Fruit fly (Drosophila melanogaster) whole organism, embryonic: Measurements from ENCODE around the gene CG31176.

Source experiments
- Atf3 ChIP-seq: fragments of 200-800 bp; sonication (Bioruptor generic); optimal IDR thresholded peaks from 3 replicates; lab custom pipeline; 2016; ENCODE audit warnings: missing biosample characterization, missing genetic modification characterization
- B-H1 ChIP-seq: fragments of 200-800 bp; sonication (Bioruptor generic); IDR thresholded peaks from 3 replicates; pipeline ENCODE4 v1.3.6; 2022; ENCODE audit warnings: missing biosample characterization, missing genetic modification characterization
- CG10209 ChIP-seq: fragments of 200-800 bp; sonication (Bioruptor generic); optimal IDR thresholded peaks from 3 replicates; lab custom pipeline; 2017; ENCODE audit warnings: missing biosample characterization, mild to moderate bottlenecking, missing genetic modification characterization, missing genetic modification reagents
- CG11456 ChIP-seq: fragments of 200-800 bp; sonication (Bioruptor generic); IDR thresholded peaks from 3 replicates; pipeline ENCODE4 v1.3.6; 2022; ENCODE audit warnings: missing biosample characterization, missing genetic modification characterization
- CG14050 ChIP-seq: fragments of 200-800 bp; sonication (Bioruptor generic); IDR thresholded peaks from 3 replicates; pipeline ENCODE4 v1.3.6; 2022; ENCODE audit warnings: missing biosample characterization, missing genetic modification characterization
- CG15696 ChIP-seq: fragments of 200-800 bp; sonication (Bioruptor generic); optimal IDR thresholded peaks from 2 replicates; lab custom pipeline; 2019; ENCODE audit warnings: missing biosample characterization, mild to moderate bottlenecking, missing genetic modification characterization, moderate library complexity
- CG17328 ChIP-seq: fragments of 200-800 bp; sonication (Bioruptor generic); IDR thresholded peaks from 2 replicates; pipeline ENCODE4 v1.3.6; 2022; ENCODE audit warnings: missing biosample characterization, missing genetic modification characterization
- CG1792 ChIP-seq: fragments of 200-800 bp; sonication (Bioruptor generic); optimal IDR thresholded peaks from 2 replicates; lab custom pipeline; 2016; ENCODE audit warnings: missing biosample characterization, missing genetic modification characterization
- CG1832 ChIP-seq: fragments of 200-800 bp; sonication (Bioruptor generic); optimal IDR thresholded peaks from 2 replicates; lab custom pipeline; 2017; ENCODE audit warnings: missing biosample characterization, mild to moderate bottlenecking, missing genetic modification characterization, inconsistent platforms
- CG2202 ChIP-seq: fragments of 200-800 bp; sonication (Bioruptor generic); optimal IDR thresholded peaks from 2 replicates; lab custom pipeline; 2018; ENCODE audit warnings: missing biosample characterization, mild to moderate bottlenecking, missing genetic modification characterization
- CG30403 ChIP-seq: fragments of 200-800 bp; sonication (Bioruptor generic); optimal IDR thresholded peaks from 3 replicates; lab custom pipeline; 2016; ENCODE audit warnings: missing biosample characterization, missing genetic modification characterization
- CG4328 ChIP-seq: fragments of 200-800 bp; sonication (Bioruptor generic); optimal IDR thresholded peaks from 3 replicates; lab custom pipeline; 2017; ENCODE audit warnings: missing biosample characterization, missing genetic modification reagents, missing genetic modification characterization
- CG6272 ChIP-seq: fragments of 200-800 bp; sonication (Bioruptor generic); IDR thresholded peaks from 2 replicates; pipeline ENCODE4 v1.3.6; 2022; ENCODE audit warnings: missing biosample characterization, missing genetic modification characterization
- CG7839 ChIP-seq: fragments of 200-800 bp; sonication (Bioruptor generic); optimal IDR thresholded peaks from 3 replicates; lab custom pipeline; 2018; ENCODE audit warnings: missing biosample characterization, mild to moderate bottlenecking, missing genetic modification characterization, moderate library complexity
- CG8478 ChIP-seq: fragments of >200 bp; optimal IDR thresholded peaks from 2 replicates; lab custom pipeline; 2018
- CG9215 ChIP-seq: fragments of 200-800 bp; sonication (Bioruptor generic); IDR thresholded peaks from 2 replicates; pipeline ENCODE4 v1.3.6; 2022; ENCODE audit warnings: missing biosample characterization, missing genetic modification characterization
- CG9797 ChIP-seq: fragments of 200-800 bp; sonication (Bioruptor generic); optimal IDR thresholded peaks from 3 replicates; lab custom pipeline; 2018; ENCODE audit warnings: missing biosample characterization, mild to moderate bottlenecking, missing genetic modification characterization
- Deaf1 ChIP-seq: fragments of 200-800 bp; optimal IDR thresholded peaks from 3 replicates; lab custom pipeline; 2019; ENCODE audit warnings: missing biosample characterization, mild to moderate bottlenecking, missing genetic modification characterization, moderate library complexity
- Dll ChIP-seq: fragments of 200-800 bp; sonication (Bioruptor generic); IDR thresholded peaks from 4 replicates; pipeline ENCODE4 v1.3.6; 2022; ENCODE audit warnings: missing biosample characterization, missing genetic modification characterization; ENCODE audit not compliant: partially characterized antibody
- GATAe ChIP-seq: fragments of 200-800 bp; sonication (Bioruptor generic); conservative IDR thresholded peaks from 2 replicates; pipeline ENCODE4 v1.3.6; 2022; ENCODE audit warnings: missing biosample characterization, missing genetic modification characterization
- Gug ChIP-seq: fragments of 200-800 bp; sonication (Bioruptor generic); IDR thresholded peaks from 4 replicates; pipeline ENCODE4 v1.3.6; 2022; ENCODE audit warnings: missing biosample characterization, missing genetic modification characterization
- HLH54F ChIP-seq: fragments of 200-800 bp; sonication (Bioruptor generic); optimal IDR thresholded peaks from 3 replicates; lab custom pipeline; 2016; ENCODE audit warnings: missing biosample characterization, missing genetic modification characterization
- Hr3 ChIP-seq: fragments of 200-800 bp; sonication (Bioruptor generic); optimal IDR thresholded peaks from 3 replicates; lab custom pipeline; 2016; ENCODE audit warnings: missing biosample characterization, missing genetic modification characterization
- Jarid2 ChIP-seq: fragments of 200-800 bp; sonication (Bioruptor generic); optimal IDR thresholded peaks from 3 replicates; lab custom pipeline; 2017; ENCODE audit warnings: mild to moderate bottlenecking, missing biosample characterization, missing genetic modification reagents, missing genetic modification characterization
- Lim3 ChIP-seq: fragments of 200-800 bp; sonication (Bioruptor generic); IDR thresholded peaks from 2 replicates; pipeline ENCODE4 v1.3.6; 2022; ENCODE audit warnings: missing biosample characterization, missing genetic modification characterization
- Mad ChIP-seq: fragments of 200-800 bp; sonication (Bioruptor generic); optimal IDR thresholded peaks from 2 replicates; lab custom pipeline; 2016; ENCODE audit warnings: missing biosample characterization, missing genetic modification characterization
- NK7.1 ChIP-seq: fragments of 200-800 bp; sonication (Bioruptor generic); optimal IDR thresholded peaks from 3 replicates; lab custom pipeline; 2016; ENCODE audit warnings: missing biosample characterization, missing genetic modification characterization
- PHDP ChIP-seq: fragments of 200-800 bp; sonication (Bioruptor generic); optimal IDR thresholded peaks from 3 replicates; lab custom pipeline; 2018; ENCODE audit warnings: missing biosample characterization, mild to moderate bottlenecking, missing genetic modification characterization, moderate library complexity
- Side ChIP-seq: fragments of 200-800 bp; sonication (Bioruptor generic); optimal IDR thresholded peaks from 2 replicates; lab custom pipeline; 2016; ENCODE audit warnings: missing biosample characterization, missing genetic modification characterization
- Spps ChIP-seq: fragments of 200-800 bp; sonication (Bioruptor generic); optimal IDR thresholded peaks from 2 replicates; lab custom pipeline; 2018; ENCODE audit warnings: missing biosample characterization, mild to moderate bottlenecking, missing genetic modification characterization
- Sry-δ ChIP-seq: fragments of 200-800 bp; sonication (Bioruptor generic); optimal IDR thresholded peaks from 2 replicates; lab custom pipeline; 2016; ENCODE audit warnings: missing biosample characterization, missing genetic modification characterization
- Trl ChIP-seq, 3 experiments: fragments of >200 bp in 2 of 3; fragments of 200-800 bp in 1 of 3; sonication (Bioruptor generic) in 1 of 3; optimal IDR thresholded peaks; 2 replicates in 1 of 3; 3 replicates in 2 of 3; lab custom pipeline; 2016 to 2017; ENCODE audit warnings: missing biosample characterization in 1 of 3, missing genetic modification characterization in 1 of 3
- ab ChIP-seq: fragments of 200-800 bp; sonication (Bioruptor generic); optimal IDR thresholded peaks from 2 replicates; lab custom pipeline; 2016; ENCODE audit warnings: missing biosample characterization, missing genetic modification characterization
- al ChIP-seq: fragments of 200-800 bp; sonication (Bioruptor generic); IDR thresholded peaks from 2 replicates; pipeline ENCODE4 v1.3.6; 2022; ENCODE audit warnings: missing biosample characterization, missing genetic modification characterization
- ato ChIP-seq: fragments of 200-800 bp; sonication (Bioruptor generic); IDR thresholded peaks from 2 replicates; pipeline ENCODE4 v1.3.6; 2022; ENCODE audit warnings: missing biosample characterization, missing genetic modification characterization; ENCODE audit not compliant: partially characterized antibody
- br ChIP-seq: fragments of >200 bp; optimal IDR thresholded peaks from 2 replicates; lab custom pipeline; 2017
- croc ChIP-seq: fragments of 200-800 bp; sonication (Bioruptor generic); conservative IDR thresholded peaks from 3 replicates; pipeline ENCODE4 v1.3.6; 2022; ENCODE audit warnings: missing biosample characterization, missing genetic modification characterization
- dmrt11E ChIP-seq: fragments of 200-800 bp; sonication (Bioruptor generic); optimal IDR thresholded peaks from 3 replicates; lab custom pipeline; 2018; ENCODE audit warnings: missing biosample characterization, mild to moderate bottlenecking, missing genetic modification characterization, moderate library complexity
- dpn ChIP-seq, 2 experiments: fragments of 200-800 bp; sonication (Bioruptor generic); optimal IDR thresholded peaks; 3 replicates each; lab custom pipeline; 2016; ENCODE audit warnings: missing biosample characterization in 2 of 2, missing genetic modification characterization in 2 of 2
- dysf ChIP-seq: fragments of 200-800 bp; sonication (Bioruptor generic); IDR thresholded peaks from 3 replicates; pipeline ENCODE4 v1.3.6; 2022; ENCODE audit warnings: missing biosample characterization, missing genetic modification characterization
- eve ChIP-seq, 2 experiments: fragments of >200 bp; optimal IDR thresholded peaks; 2 replicates each; lab custom pipeline; 2017; ENCODE audit warnings: missing biosample characterization in 2 of 2, missing genetic modification characterization in 2 of 2
- fd96Cb ChIP-seq: fragments of 200-800 bp; sonication (Bioruptor generic); optimal IDR thresholded peaks from 2 replicates; lab custom pipeline; 2018; ENCODE audit warnings: missing biosample characterization, mild to moderate bottlenecking, missing genetic modification characterization, moderate library complexity
- ind ChIP-seq: fragments of 200-800 bp; sonication (Bioruptor generic); optimal IDR thresholded peaks from 3 replicates; lab custom pipeline; 2016; ENCODE audit warnings: missing biosample characterization, missing genetic modification characterization
- otp ChIP-seq: fragments of 200-800 bp; sonication (Bioruptor generic); IDR thresholded peaks from 3 replicates; pipeline ENCODE4, ENCODE4 v1.3.6; 2022; ENCODE audit warnings: missing biosample characterization, missing genetic modification characterization
- pros ChIP-seq: fragments of 200-800 bp; sonication (Bioruptor generic); optimal IDR thresholded peaks from 3 replicates; lab custom pipeline; 2019; ENCODE audit warnings: missing biosample characterization, mild to moderate bottlenecking, missing genetic modification characterization, moderate library complexity
- psq ChIP-seq: fragments of 200-800 bp; sonication (Bioruptor generic); optimal IDR thresholded peaks from 2 replicates; lab custom pipeline; 2017; ENCODE audit warnings: missing biosample characterization, missing genetic modification characterization
- tap ChIP-seq: fragments of 200-800 bp; optimal IDR thresholded peaks from 3 replicates; lab custom pipeline; 2019; ENCODE audit warnings: missing biosample characterization, mild to moderate bottlenecking, missing genetic modification characterization, moderate library complexity
- tio ChIP-seq: fragments of 200-800 bp; sonication (Bioruptor generic); optimal IDR thresholded peaks from 2 replicates; lab custom pipeline; 2017; ENCODE audit warnings: missing biosample characterization, missing genetic modification characterization, inconsistent platforms
- wor ChIP-seq: fragments of 200-800 bp; sonication (Bioruptor generic); IDR thresholded peaks from 2 replicates; pipeline ENCODE4 v1.3.6; 2022; ENCODE audit warnings: missing biosample characterization, missing genetic modification characterization
- zen ChIP-seq: fragments of 200-800 bp; sonication (Bioruptor generic); optimal IDR thresholded peaks from 3 replicates; lab custom pipeline; 2018; ENCODE audit warnings: missing biosample characterization, mild to moderate bottlenecking, missing genetic modification characterization, moderate library complexity

CG31176 gene

dm6 chr3R:21632930-21633780 is 86.3 kb downstream of the CG31176 start (continued):
- TF ChIP-seq CG1832 (no peak), Gug (no peak), CG2202 (tag; lab: Kevin White, UChicago) (no peak), psq (peak; percentile 8), CG9797 (no peak), CG8478 (lab: Kevin White, UChicago) (no peak), otp (no peak), dysf (GFP tag; lab: Robert Waterston, UW) (no peak), CG1792 (GFP tag; lab: Kevin White, UChicago) (no peak), CG7839 (tag; lab: Kevin White, UChicago) (peak; percentile 36), CG17328 (no peak), ab (GFP tag; lab: Kevin White, UChicago) (no peak), croc (GFP tag; lab: Robert Waterston, UW) (no peak; the same call in 2 of the 3 replicates), tap (tag; lab: Kevin White, UChicago) (peak; percentile 64), Jarid2 (peak; percentile 63), GATAe (no peak), Deaf1 (peak; percentile 13), Trl (optimal IDR thresholded peaks at IDR 0.05; lab: Kevin White, UChicago) (peak; percentile 90 to 91), Trl (GFP tag; optimal IDR thresholded peaks at IDR 0.05; lab: Kevin White, UChicago) (no peak), CG6272 (GFP tag; lab: Robert Waterston, UW) (no peak), ato (GFP tag; lab: Robert Waterston, UW) (no peak), pros (GFP tag; lab: Kevin White, UChicago) (peak; percentile 76), Side (no peak), CG11456 (GFP tag; lab: Robert Waterston, UW) (no peak), Mad (no peak), Hr3 (peak; percentile 14), CG4328 (GFP tag; lab: Kevin White, UChicago) (no peak), dmrt11E (tag; lab: Kevin White, UChicago) (peak; percentile 68), CG15696 (peak; percentile 28), al (GFP tag; lab: Robert Waterston, UW) (no peak), Sry-δ (GFP tag; lab: Kevin White, UChicago) (peak; percentile 27), ind (peak; percentile 25), zen (tag; lab: Kevin White, UChicago) (peak; percentile 7), HLH54F (no peak), dpn (GFP tag; optimal IDR thresholded peaks at IDR 0.05; lab: Kevin White, UChicago) (peak in 1 of 2 experiments; percentile 26), NK7.1 (GFP tag; lab: Kevin White, UChicago) (no peak), Atf3 (GFP tag; lab: Kevin White, UChicago) (no peak), fd96Cb (tag; lab: Kevin White, UChicago) (peak; percentile 38), eve (GFP tag; optimal IDR thresholded peaks at IDR 0.05; lab: Kevin White, UChicago) (peak in 1 of 2 experiments; percentile 70), Dll (GFP tag; lab: Robert Waterston, UW) (no peak), CG9215 (GFP tag; lab: Robert Waterston, UW) (no peak), CG14050 (no peak), CG30403 (peak; percentile 62), B-H1 (GFP tag; lab: Robert Waterston, UW) (no peak), br (no peak), wor (GFP tag; lab: Robert Waterston, UW) (no peak), Spps (tag; lab: Kevin White, UChicago) (peak; percentile 31), CG10209 (peak; percentile 34), Lim3 (no peak), PHDP (tag; lab: Kevin White, UChicago) (peak; percentile 30), tio (peak; percentile 26)
